Fruit fly (Drosophila melanogaster): Measurements from ENCODE around the gene CG14421.
A peak's percentile ranks its signal among the peaks of the same experiment; 100 is the strongest.

The CG14421 gene

dm6 chrX:2956641-2957040, 15.4 kb downstream of the CG14421 start (continued):
- no peak for TF ChIP-seq Ets65A (GFP tag)
- no peak for TF ChIP-seq Meics (GFP tag; optimal IDR thresholded peaks at IDR 0.05)
- no peak for TF ChIP-seq trh (GFP tag; optimal IDR thresholded peaks at IDR 0.05)
- no peak for TF ChIP-seq CG3847 (GFP tag; IDR thresholded peaks at IDR 0.05)
- TF ChIP-seq CG9437 (GFP tag; optimal IDR thresholded peaks at IDR 0.05) = no peak
- TF ChIP-seq schlank (tag; optimal IDR thresholded peaks at IDR 0.05) = no peak
- peak; percentile 12 for TF ChIP-seq CG7839 (tag; optimal IDR thresholded peaks at IDR 0.05)
- no peak for TF ChIP-seq slp2 (GFP tag; optimal IDR thresholded peaks at IDR 0.05)
- TF ChIP-seq CG3838 (GFP tag; optimal IDR thresholded peaks at IDR 0.05) = no peak
- no peak for TF ChIP-seq nom (GFP tag; optimal IDR thresholded peaks at IDR 0.05)
- no peak for TF ChIP-seq dm (GFP tag; optimal IDR thresholded peaks at IDR 0.05)
- TF ChIP-seq CG17568 (GFP tag; optimal IDR thresholded peaks at IDR 0.05) = no peak
- no peak for TF ChIP-seq CG16813 (GFP tag; IDR thresholded peaks at IDR 0.05; ENCODE audit: partially characterized antibody)
- TF ChIP-seq Gsc (GFP tag; IDR thresholded peaks at IDR 0.05) = no peak
- TF ChIP-seq CG4282 (GFP tag; optimal IDR thresholded peaks at IDR 0.05) = no peak
- TF ChIP-seq CG6765 (GFP tag; optimal IDR thresholded peaks at IDR 0.05) = no peak
- TF ChIP-seq wek (GFP tag; optimal IDR thresholded peaks at IDR 0.05) = no peak
- no peak for TF ChIP-seq CG10147 (GFP tag; optimal IDR thresholded peaks at IDR 0.05)
- no peak for TF ChIP-seq Ravus (GFP tag; IDR thresholded peaks at IDR 0.05)
- no peak for TF ChIP-seq pnt (GFP tag; optimal IDR thresholded peaks at IDR 0.05)
- no peak for TF ChIP-seq usp (GFP tag; optimal IDR thresholded peaks at IDR 0.05)
- TF ChIP-seq fd102C (GFP tag; optimal IDR thresholded peaks at IDR 0.05) = no peak
- no peak for TF ChIP-seq pho (GFP tag; optimal IDR thresholded peaks at IDR 0.05)
- no peak for TF ChIP-seq CG30431 (GFP tag; optimal IDR thresholded peaks at IDR 0.05)
- no peak for TF ChIP-seq Rx (GFP tag; IDR thresholded peaks at IDR 0.05)
- TF ChIP-seq CG12219 (GFP tag; optimal IDR thresholded peaks at IDR 0.05) = no peak
- 0 out of 2 replicates have a peak, but pooled peaks have one; percentile 25 for TF ChIP-seq CG4404 (GFP tag; IDR thresholded peaks at IDR 0.05)
- TF ChIP-seq NC2β (GFP tag; optimal IDR thresholded peaks at IDR 0.05) = no peak
- TF ChIP-seq CG10565 (GFP tag; optimal IDR thresholded peaks at IDR 0.05) = no peak

- TF ChIP-seq vvl (GFP tag; IDR thresholded peaks at IDR 0.05) (peak; percentile 60; the same call in 1 of the 2 replicates), gsb-n (tag; optimal IDR thresholded peaks at IDR 0.05) (peak; percentile 4), CG13894 (tag; optimal IDR thresholded peaks at IDR 0.05) (peak; percentile 5), wek (GFP tag; optimal IDR thresholded peaks at IDR 0.05) (no peak), chinmo (GFP tag; IDR thresholded peaks at IDR 0.05; ENCODE audit: partially characterized antibody) (peak; percentile 62; the same call in 1 of the 4 replicates), CG12769 (tag; optimal IDR thresholded peaks at IDR 0.05) (peak; percentile 37), Mes4 (GFP tag; optimal IDR thresholded peaks at IDR 0.05) (no peak)
These were observed 22.0 kb downstream of the CG14421 start for dm6 chrX:2963171-2963570.

dm6 chrX:2963790-2964335, 22.7 kb downstream of the CG14421 start:
- TF ChIP-seq lab (GFP tag; optimal IDR thresholded peaks at IDR 0.05) = no peak
- no peak for TF ChIP-seq dmrt11E (tag; optimal IDR thresholded peaks at IDR 0.05)
- no peak for TF ChIP-seq CG15011 (GFP tag; optimal IDR thresholded peaks at IDR 0.05)
- no peak for TF ChIP-seq chinmo (GFP tag; IDR thresholded peaks at IDR 0.05; ENCODE audit: partially characterized antibody)
- TF ChIP-seq toy (GFP tag; IDR thresholded peaks at IDR 0.05) = no peak
- TF ChIP-seq CG9932 (GFP tag; IDR thresholded peaks at IDR 0.05) = no peak
- TF ChIP-seq kni (GFP tag; optimal IDR thresholded peaks at IDR 0.05) = peak; percentile 7
- TF ChIP-seq CG10543 (GFP tag; optimal IDR thresholded peaks at IDR 0.05) = peak; percentile 21
- TF ChIP-seq CG12659 (GFP tag; optimal IDR thresholded peaks at IDR 0.05) = no peak
- TF ChIP-seq lov (optimal IDR thresholded peaks at IDR 0.05) = no peak
- no peak for TF ChIP-seq lov (GFP tag; IDR thresholded peaks at IDR 0.05)
- no peak for TF ChIP-seq Hr39 (optimal IDR thresholded peaks at IDR 0.05)
- no peak for TF ChIP-seq NFAT (GFP tag; IDR thresholded peaks at IDR 0.05)
- no peak for TF ChIP-seq gsb (GFP tag; IDR thresholded peaks at IDR 0.05)
- no peak for TF ChIP-seq NC2β (GFP tag; optimal IDR thresholded peaks at IDR 0.05)
- peak; percentile 70 for TF ChIP-seq abd-A (tag; optimal IDR thresholded peaks at IDR 0.05)
- TF ChIP-seq sima (GFP tag; optimal IDR thresholded peaks at IDR 0.05) = no peak
- TF ChIP-seq CG1024 (GFP tag; IDR thresholded peaks at IDR 0.05) = no peak
- TF ChIP-seq fd102C (GFP tag; optimal IDR thresholded peaks at IDR 0.05) = no peak
